Fruit fly (Drosophila melanogaster) whole organism, pupa: ENCODE results near the gene aay.
A peak's percentile ranks its signal among the peaks of the same experiment; 100 is the strongest.

Experiments
- CG10348 ChIP-seq: fragments of 200-800 bp; sonication (Bioruptor generic); IDR thresholded peaks from 2 replicates; pipeline ENCODE4 v1.3.6; 2022; ENCODE audit warnings: missing biosample characterization, missing genetic modification characterization
- CG12605 ChIP-seq: fragments of 200-800 bp; sonication (Bioruptor generic); IDR thresholded peaks from 2 replicates; pipeline ENCODE4 v1.3.6; 2022; ENCODE audit warnings: missing biosample characterization, missing genetic modification characterization
- CG13204 ChIP-seq: fragments of 200-800 bp; sonication (Bioruptor generic); optimal IDR thresholded peaks from 2 replicates; lab custom pipeline; 2018; ENCODE audit warnings: missing biosample characterization, mild to moderate bottlenecking, missing genetic modification characterization, moderate library complexity
- CG14655 ChIP-seq: fragments of 200-800 bp; sonication (Bioruptor generic); optimal IDR thresholded peaks from 3 replicates; lab custom pipeline; 2017; ENCODE audit warnings: mild to moderate bottlenecking, missing biosample characterization, missing genetic modification reagents, missing genetic modification characterization
- CG15710 ChIP-seq: fragments of 200-800 bp; sonication (Bioruptor generic); optimal IDR thresholded peaks from 2 replicates; lab custom pipeline; 2018; ENCODE audit warnings: missing biosample characterization, mild to moderate bottlenecking, missing genetic modification characterization, moderate library complexity
- CG32121 ChIP-seq: fragments of 200-800 bp; sonication (Bioruptor generic); IDR thresholded peaks from 2 replicates; pipeline ENCODE4 v1.3.6; 2022; ENCODE audit warnings: missing biosample characterization, missing genetic modification characterization
- CG34367 ChIP-seq: fragments of 200-800 bp; sonication (Bioruptor generic); optimal IDR thresholded peaks from 2 replicates; lab custom pipeline; 2018; ENCODE audit warnings: missing biosample characterization, mild to moderate bottlenecking, missing genetic modification characterization
- CG4496 ChIP-seq: fragments of 200-800 bp; sonication (Bioruptor generic); IDR thresholded peaks from 3 replicates; pipeline ENCODE4 v1.3.6; 2022; ENCODE audit warnings: missing biosample characterization, missing genetic modification characterization
- CG8159 ChIP-seq: fragments of 200-800 bp; sonication (Bioruptor generic); optimal IDR thresholded peaks from 3 replicates; lab custom pipeline; 2018; ENCODE audit warnings: missing biosample characterization, mild to moderate bottlenecking, missing genetic modification characterization, moderate library complexity
- CG8301 ChIP-seq: fragments of 200-800 bp; sonication (Bioruptor generic); optimal IDR thresholded peaks from 2 replicates; lab custom pipeline; 2018; ENCODE audit warnings: missing biosample characterization, mild to moderate bottlenecking, missing genetic modification characterization
- CG9948 ChIP-seq: fragments of 200-800 bp; sonication (Bioruptor generic); optimal IDR thresholded peaks from 2 replicates; lab custom pipeline; 2018; ENCODE audit warnings: missing biosample characterization, mild to moderate bottlenecking, missing genetic modification characterization, moderate library complexity
- D1 ChIP-seq: fragments of 200-800 bp; sonication (Bioruptor generic); optimal IDR thresholded peaks from 2 replicates; lab custom pipeline; 2018; ENCODE audit warnings: missing biosample characterization, mild to moderate bottlenecking, missing genetic modification characterization, moderate library complexity
- EcR ChIP-seq: fragments of 200-800 bp; sonication (Bioruptor generic); optimal IDR thresholded peaks from 3 replicates; lab custom pipeline; 2019; ENCODE audit warnings: missing biosample characterization, missing genetic modification characterization, mild to moderate bottlenecking, moderate library complexity, missing genetic modification reagents
- Ets98B ChIP-seq: fragments of 200-800 bp; sonication (Bioruptor generic); IDR thresholded peaks from 2 replicates; pipeline ENCODE4 v1.3.6; 2022; ENCODE audit warnings: missing biosample characterization, missing genetic modification characterization
- Pif1A ChIP-seq: fragments of 200-800 bp; sonication (Bioruptor generic); optimal IDR thresholded peaks from 3 replicates; lab custom pipeline; 2016; ENCODE audit warnings: missing biosample characterization, missing genetic modification characterization
- Pif1B ChIP-seq: fragments of 200-800 bp; sonication (Bioruptor generic); optimal IDR thresholded peaks from 3 replicates; lab custom pipeline; 2016; ENCODE audit warnings: missing biosample characterization, missing genetic modification characterization
- Snoo ChIP-seq: fragments of 200-800 bp; sonication (Bioruptor generic); optimal IDR thresholded peaks from 3 replicates; lab custom pipeline; 2017; ENCODE audit warnings: missing biosample characterization, mild to moderate bottlenecking, missing genetic modification characterization, inconsistent platforms
- fd96Ca ChIP-seq: fragments of 200-800 bp; sonication (Bioruptor generic); IDR thresholded peaks from 3 replicates; pipeline ENCODE4 v1.3.6; 2022; ENCODE audit warnings: missing biosample characterization, missing genetic modification characterization
- gl ChIP-seq: fragments of 200-800 bp; sonication (Bioruptor generic); optimal IDR thresholded peaks from 2 replicates; lab custom pipeline; 2018; ENCODE audit warnings: missing biosample characterization, mild to moderate bottlenecking, missing genetic modification characterization
- rn ChIP-seq: fragments of 200-800 bp; sonication (Bioruptor generic); IDR thresholded peaks from 2 replicates; pipeline ENCODE4 v1.3.6; 2022; ENCODE audit warnings: missing biosample characterization, missing genetic modification characterization

Gene aay

dm6 chr3L:9468261-9468890 lies 45.3 kb downstream of the aay start:
- TF ChIP-seq CG9948 (tag; lab: Kevin White, UChicago) (peak; percentile 10), CG8159 (tag; lab: Kevin White, UChicago) (peak; percentile 18), Pif1A (GFP tag; lab: Kevin White, UChicago) (peak; percentile 27), fd96Ca (GFP tag; lab: Robert Waterston, UW) (no peak), CG14655 (no peak), Snoo (no peak), CG12605 (GFP tag; lab: Robert Waterston, UW) (no peak), CG34367 (tag; lab: Kevin White, UChicago) (no peak), CG8301 (tag; lab: Kevin White, UChicago) (no peak)

- no peak for TF ChIP-seq CG8301 (tag; lab: Kevin White, UChicago)
- TF ChIP-seq Ets98B (GFP tag; lab: Robert Waterston, UW) = no peak
- no peak for TF ChIP-seq Pif1B (GFP tag; lab: Kevin White, UChicago)
- TF ChIP-seq CG10348 (GFP tag; lab: Robert Waterston, UW) = no peak
- TF ChIP-seq rn = no peak
- TF ChIP-seq EcR (GFP tag; lab: Kevin White, UChicago) = no peak
- no peak for TF ChIP-seq CG13204 (GFP tag; lab: Kevin White, UChicago)
- no peak for TF ChIP-seq gl (tag; lab: Kevin White, UChicago)
- no peak for TF ChIP-seq CG14655
- no peak for TF ChIP-seq CG32121
Observed at dm6 chr3L:9469079-9469478, 46.0 kb downstream of the aay start.

- TF ChIP-seq CG8159 (tag; lab: Kevin White, UChicago) (no peak), EcR (GFP tag; lab: Kevin White, UChicago) (no peak), CG15710 (tag; lab: Kevin White, UChicago) (no peak), rn (no peak), D1 (tag; lab: Kevin White, UChicago) (no peak), CG8301 (tag; lab: Kevin White, UChicago) (no peak), CG4496 (GFP tag; lab: Robert Waterston, UW) (no peak), Snoo (no peak)
Observed at dm6 chr3L:9471151-9471903, 48.3 kb downstream of the aay start.
